Fruit fly (Drosophila melanogaster) whole organism, embryonic: ENCODE results near the gene Coq7.

Experiments used
- B-H2 ChIP-seq: fragments of 200-800 bp; sonication (Bioruptor generic); optimal IDR thresholded peaks from 2 replicates; lab custom pipeline; 2018; ENCODE audit warnings: missing biosample characterization, mild to moderate bottlenecking, missing genetic modification characterization
- CG10147 ChIP-seq: fragments of 200-800 bp; sonication (Bioruptor generic); optimal IDR thresholded peaks from 2 replicates; lab custom pipeline; 2019; ENCODE audit warnings: missing biosample characterization, mild to moderate bottlenecking, missing genetic modification characterization, moderate library complexity
- CG10366 ChIP-seq: fragments of 200-800 bp; sonication (Bioruptor generic); IDR thresholded peaks from 2 replicates; pipeline ENCODE4 v1.3.6; 2022; ENCODE audit warnings: missing biosample characterization, missing genetic modification characterization
- CG14441 ChIP-seq: fragments of 200-800 bp; sonication (Bioruptor generic); IDR thresholded peaks from 2 replicates; pipeline ENCODE4 v1.3.6; 2022; ENCODE audit warnings: missing biosample characterization, missing genetic modification characterization
- CG15479 ChIP-seq: fragments of 200-800 bp; sonication (Bioruptor generic); optimal IDR thresholded peaks from 3 replicates; lab custom pipeline; 2019; ENCODE audit warnings: missing biosample characterization, mild to moderate bottlenecking, missing genetic modification characterization, moderate library complexity
- CG17802 ChIP-seq: fragments of 200-800 bp; sonication (Bioruptor generic); optimal IDR thresholded peaks from 2 replicates; lab custom pipeline; 2018; ENCODE audit warnings: missing biosample characterization, mild to moderate bottlenecking, missing genetic modification characterization, moderate library complexity
- CG3838 ChIP-seq: fragments of 200-800 bp; sonication (Bioruptor generic); optimal IDR thresholded peaks from 3 replicates; lab custom pipeline; 2016; ENCODE audit warnings: missing biosample characterization, missing genetic modification characterization
- CG4730 ChIP-seq: fragments of 200-800 bp; sonication (Bioruptor generic); IDR thresholded peaks from 2 replicates; pipeline ENCODE4 v1.3.6; 2022; ENCODE audit warnings: missing biosample characterization, missing genetic modification characterization
- CG8089 ChIP-seq: fragments of 200-800 bp; sonication (Bioruptor generic); optimal IDR thresholded peaks from 3 replicates; lab custom pipeline; 2016; ENCODE audit warnings: missing biosample characterization, missing genetic modification characterization
- CG8478 ChIP-seq: fragments of >200 bp; optimal IDR thresholded peaks from 2 replicates; lab custom pipeline; 2018
- CG8924 ChIP-seq: fragments of 200-800 bp; optimal IDR thresholded peaks from 3 replicates; lab custom pipeline; 2019; ENCODE audit warnings: missing biosample characterization, mild to moderate bottlenecking, missing genetic modification characterization, moderate library complexity
- Dfd ChIP-seq, 2 experiments: fragments of >200 bp; optimal IDR thresholded peaks; 2 replicates each; lab custom pipeline; 2017; ENCODE audit warnings: missing biosample characterization in 2 of 2, missing genetic modification characterization in 2 of 2
- Drgx ChIP-seq: fragments of 200-800 bp; sonication (Bioruptor generic); IDR thresholded peaks from 2 replicates; pipeline ENCODE4 v1.3.6; 2022; ENCODE audit warnings: missing biosample characterization, missing genetic modification characterization
- GATAe ChIP-seq: fragments of 200-800 bp; sonication (Bioruptor generic); conservative IDR thresholded peaks from 2 replicates; pipeline ENCODE4 v1.3.6; 2022; ENCODE audit warnings: missing biosample characterization, missing genetic modification characterization
- Hand ChIP-seq: fragments of 200-800 bp; sonication (Bioruptor generic); optimal IDR thresholded peaks from 2 replicates; lab custom pipeline; 2017; ENCODE audit warnings: mild to moderate bottlenecking, missing biosample characterization, missing genetic modification reagents, missing genetic modification characterization
- HmgZ ChIP-seq: fragments of 200-800 bp; sonication (Bioruptor generic); optimal IDR thresholded peaks from 2 replicates; lab custom pipeline; 2018; ENCODE audit warnings: missing biosample characterization, mild to moderate bottlenecking, missing genetic modification characterization
- MTF-1 ChIP-seq: fragments of 200-800 bp; sonication (Bioruptor generic); optimal IDR thresholded peaks from 2 replicates; lab custom pipeline; 2018; ENCODE audit warnings: missing biosample characterization, mild to moderate bottlenecking, missing genetic modification characterization, borderline replicate concordance
- Mrtf ChIP-seq: fragments of 200-800 bp; sonication (Bioruptor generic); IDR thresholded peaks from 3 replicates; pipeline ENCODE4 v1.3.6; 2022; ENCODE audit warnings: missing biosample characterization, missing genetic modification characterization
- NfI ChIP-seq: fragments of 200-800 bp; sonication (Bioruptor generic); optimal IDR thresholded peaks from 3 replicates; lab custom pipeline; 2018; ENCODE audit warnings: missing biosample characterization, mild to moderate bottlenecking, missing genetic modification characterization, moderate library complexity
- Pdp1 ChIP-seq, 2 experiments: fragments of 200-800 bp; sonication (Bioruptor generic); optimal IDR thresholded peaks; 3 replicates each; lab custom pipeline; 2016; ENCODE audit warnings: missing biosample characterization in 2 of 2, missing genetic modification characterization in 2 of 2, mild to moderate bottlenecking in 1 of 2, moderate library complexity in 1 of 2
- Side ChIP-seq: fragments of 200-800 bp; sonication (Bioruptor generic); optimal IDR thresholded peaks from 2 replicates; lab custom pipeline; 2016; ENCODE audit warnings: missing biosample characterization, missing genetic modification characterization
- Taf1 ChIP-seq: fragments of 200-800 bp; sonication (Bioruptor generic); IDR thresholded peaks from 2 replicates; pipeline ENCODE4 v1.3.6; 2022; ENCODE audit warnings: missing biosample characterization, missing genetic modification characterization
- Trl ChIP-seq, 3 experiments: fragments of >200 bp in 2 of 3; fragments of 200-800 bp in 1 of 3; sonication (Bioruptor generic) in 1 of 3; optimal IDR thresholded peaks; 2 replicates in 1 of 3; 3 replicates in 2 of 3; lab custom pipeline; 2016 to 2017; ENCODE audit warnings: missing biosample characterization in 1 of 3, missing genetic modification characterization in 1 of 3
- al ChIP-seq: fragments of 200-800 bp; sonication (Bioruptor generic); IDR thresholded peaks from 2 replicates; pipeline ENCODE4 v1.3.6; 2022; ENCODE audit warnings: missing biosample characterization, missing genetic modification characterization
- aop ChIP-seq: fragments of 200-800 bp; sonication (Bioruptor generic); IDR thresholded peaks from 2 replicates; pipeline ENCODE4 v1.3.6; 2022; ENCODE audit warnings: missing biosample characterization, missing genetic modification characterization
- ara ChIP-seq: fragments of 200-800 bp; sonication (Bioruptor generic); IDR thresholded peaks from 2 replicates; pipeline ENCODE4 v1.3.6; 2022; ENCODE audit warnings: missing biosample characterization, missing genetic modification characterization
- az2 ChIP-seq: fragments of 200-800 bp; sonication (Bioruptor generic); optimal IDR thresholded peaks from 3 replicates; lab custom pipeline; 2016; ENCODE audit warnings: missing biosample characterization, missing genetic modification characterization
- bcd ChIP-seq: fragments of 200-800 bp; sonication (Bioruptor generic); optimal IDR thresholded peaks from 2 replicates; lab custom pipeline; 2017; ENCODE audit warnings: missing biosample characterization, mild to moderate bottlenecking, missing genetic modification characterization
- dimm ChIP-seq: fragments of 200-800 bp; sonication (Bioruptor generic); IDR thresholded peaks from 2 replicates; pipeline ENCODE4 v1.3.6; 2022; ENCODE audit warnings: missing biosample characterization, missing genetic modification characterization
- exex ChIP-seq: fragments of 200-800 bp; sonication (Bioruptor generic); optimal IDR thresholded peaks from 4 replicates; lab custom pipeline; 2018; ENCODE audit warnings: missing biosample characterization, mild to moderate bottlenecking, missing genetic modification characterization, moderate library complexity
- fd64A ChIP-seq: fragments of 200-800 bp; sonication (Bioruptor generic); optimal IDR thresholded peaks from 3 replicates; lab custom pipeline; 2018; ENCODE audit warnings: missing biosample characterization, mild to moderate bottlenecking, missing genetic modification characterization
- ftz-f1 ChIP-seq: fragments of 200-800 bp; sonication (Bioruptor generic); optimal IDR thresholded peaks from 2 replicates; lab custom pipeline; 2016; ENCODE audit warnings: missing biosample characterization, missing genetic modification characterization
- gcm2 ChIP-seq: fragments of 200-800 bp; sonication (Bioruptor generic); optimal IDR thresholded peaks from 2 replicates; lab custom pipeline; 2016; ENCODE audit warnings: missing biosample characterization, missing genetic modification characterization
- gsb ChIP-seq: fragments of 200-800 bp; sonication (Bioruptor generic); IDR thresholded peaks from 2 replicates; pipeline ENCODE4 v1.3.6; 2022; ENCODE audit warnings: missing biosample characterization, missing genetic modification characterization
- gsb-n ChIP-seq: fragments of 200-800 bp; sonication (Bioruptor generic); optimal IDR thresholded peaks from 3 replicates; lab custom pipeline; 2018; ENCODE audit warnings: missing biosample characterization, mild to moderate bottlenecking, missing genetic modification characterization
- jigr1 ChIP-seq: fragments of 200-800 bp; sonication (Bioruptor generic); IDR thresholded peaks from 3 replicates; pipeline ENCODE4 v1.3.6; 2022; ENCODE audit warnings: missing biosample characterization, missing genetic modification characterization
- kah ChIP-seq: fragments of 200-800 bp; sonication (Bioruptor generic); optimal IDR thresholded peaks from 2 replicates; lab custom pipeline; 2018; ENCODE audit warnings: missing biosample characterization, mild to moderate bottlenecking, missing genetic modification characterization
- kay ChIP-seq: fragments of 200-800 bp; sonication (Bioruptor generic); optimal IDR thresholded peaks from 2 replicates; lab custom pipeline; 2016; ENCODE audit warnings: missing biosample characterization, missing genetic modification characterization
- knrl ChIP-seq: fragments of 200-800 bp; sonication (Bioruptor generic); IDR thresholded peaks from 3 replicates; pipeline ENCODE4 v1.3.6; 2022; ENCODE audit warnings: missing biosample characterization, missing genetic modification characterization; ENCODE audit not compliant: partially characterized antibody
- lmd ChIP-seq: fragments of 200-800 bp; sonication (Bioruptor generic); IDR thresholded peaks from 2 replicates; pipeline ENCODE4 v1.3.6; 2022; ENCODE audit warnings: missing biosample characterization, missing genetic modification characterization
- mirr ChIP-seq: fragments of 200-800 bp; sonication (Bioruptor generic); optimal IDR thresholded peaks from 3 replicates; lab custom pipeline; 2018; ENCODE audit warnings: missing biosample characterization, mild to moderate bottlenecking, missing genetic modification characterization
- nau ChIP-seq: fragments of 200-800 bp; sonication (Bioruptor generic); optimal IDR thresholded peaks from 3 replicates; lab custom pipeline; 2017; ENCODE audit warnings: missing biosample characterization, mild to moderate bottlenecking, missing genetic modification characterization, missing genetic modification reagents
- sd ChIP-seq: fragments of 200-800 bp; sonication (Bioruptor generic); optimal IDR thresholded peaks from 3 replicates; lab custom pipeline; 2018; ENCODE audit warnings: missing biosample characterization, mild to moderate bottlenecking, missing genetic modification characterization, moderate library complexity
- sens-2 ChIP-seq: fragments of 200-800 bp; sonication (Bioruptor generic); IDR thresholded peaks from 2 replicates; pipeline ENCODE4 v1.3.6; 2022; ENCODE audit warnings: missing biosample characterization, missing genetic modification characterization
- sna ChIP-seq: fragments of 200-800 bp; sonication (Bioruptor generic); IDR thresholded peaks from 2 replicates; pipeline ENCODE4 v1.3.6; 2022; ENCODE audit warnings: missing biosample characterization, missing genetic modification characterization; ENCODE audit not compliant: partially characterized antibody
- sqz ChIP-seq: fragments of 200-800 bp; sonication (Bioruptor generic); optimal IDR thresholded peaks from 3 replicates; lab custom pipeline; 2018; ENCODE audit warnings: missing biosample characterization, mild to moderate bottlenecking, missing genetic modification characterization
- sug ChIP-seq: fragments of 200-800 bp; optimal IDR thresholded peaks from 2 replicates; lab custom pipeline; 2019; ENCODE audit warnings: missing biosample characterization, mild to moderate bottlenecking, missing genetic modification characterization, moderate library complexity
- tll ChIP-seq, 2 experiments: fragments of 200-800 bp in 1 of 2; fragments of >200 bp in 1 of 2; sonication (Bioruptor generic) in 1 of 2; optimal IDR thresholded peaks; 2 replicates each; lab custom pipeline; 2017 to 2019; ENCODE audit warnings: missing biosample characterization in 2 of 2, missing genetic modification characterization in 2 of 2, mild to moderate bottlenecking in 1 of 2, moderate library complexity in 1 of 2
- unc-4 ChIP-seq: fragments of 200-800 bp; sonication (Bioruptor generic); IDR thresholded peaks from 2 replicates; pipeline ENCODE4 v1.3.6; 2022; ENCODE audit warnings: missing biosample characterization, missing genetic modification characterization; ENCODE audit not compliant: partially characterized antibody
- wdn ChIP-seq: fragments of 200-800 bp; sonication (Bioruptor generic); IDR thresholded peaks from 2 replicates; pipeline ENCODE4 v1.3.6; 2022; ENCODE audit warnings: missing biosample characterization, missing genetic modification characterization

Gene Coq7

dm6 chrX:6805404-6805803 lies 34.4 kb downstream of the Coq7 start:
- TF ChIP-seq fd64A (GFP tag; lab: Kevin White, UChicago) (no peak), knrl (GFP tag; lab: Robert Waterston, UW) (no peak), al (no peak), gsb (GFP tag; lab: Robert Waterston, UW) (no peak), kay (GFP tag; lab: Kevin White, UChicago) (peak; percentile 50), gsb-n (tag; lab: Kevin White, UChicago) (no peak), unc-4 (no peak), sug (tag; lab: Kevin White, UChicago) (peak; percentile 89), sd (tag; lab: Kevin White, UChicago) (peak; percentile 98), nau (GFP tag; lab: Kevin White, UChicago) (no peak), exex (tag; lab: Kevin White, UChicago) (no peak), Taf1 (no peak), CG8089 (no peak), jigr1 (GFP tag; lab: Robert Waterston, UW) (no peak), HmgZ (tag; lab: Kevin White, UChicago) (no peak), Mrtf (GFP tag; lab: Robert Waterston, UW) (no peak), Trl (optimal IDR thresholded peaks at IDR 0.05; lab: Kevin White, UChicago) (peak; percentile 28 to 41), Trl (GFP tag; optimal IDR thresholded peaks at IDR 0.05; lab: Kevin White, UChicago) (no peak)

dm6 chrX:6813678-6814077 lies 42.7 kb downstream of the Coq7 start, which contains the start of gene iav:
Gene iav (plus strand): TSS chrX:6813978.
- TF ChIP-seq sens-2 (GFP tag; lab: Robert Waterston, UW) (no peak), MTF-1 (GFP tag; lab: Kevin White, UChicago) (no peak), Side (GFP tag; lab: Kevin White, UChicago) (no peak), az2 (GFP tag; lab: Kevin White, UChicago) (no peak), tll (GFP tag; optimal IDR thresholded peaks at IDR 0.05; lab: Kevin White, UChicago) (no peak), dimm (no peak), sna (GFP tag; lab: Robert Waterston, UW) (no peak), CG15479 (no peak), GATAe (GFP tag; lab: Robert Waterston, UW) (no peak), CG10147 (GFP tag; lab: Kevin White, UChicago) (no peak), Hand (GFP tag; lab: Kevin White, UChicago) (no peak), CG10366 (GFP tag; lab: Robert Waterston, UW) (no peak), lmd (GFP tag; lab: Robert Waterston, UW) (no peak), mirr (GFP tag; lab: Kevin White, UChicago) (no peak), CG8478 (lab: Kevin White, UChicago) (no peak), Taf1 (no peak)

dm6 chrX:6820703-6821102 lies 49.7 kb downstream of the Coq7 start, which contains the start of the genes Nf-YC and xit:
Gene Nf-YC (minus strand): TSS chrX:6820919.
Gene xit (plus strand): TSS chrX:6821016.
- TF ChIP-seq CG17802 (tag; lab: Kevin White, UChicago) (peak; percentile 92), ara (GFP tag; lab: Robert Waterston, UW) (no peak), CG4730 (GFP tag; lab: Robert Waterston, UW) (no peak), B-H2 (no peak), gcm2 (GFP tag; lab: Kevin White, UChicago) (no peak), Drgx (no peak), NfI (no peak), CG14441 (GFP tag; lab: Robert Waterston, UW) (no peak), wdn (GFP tag; lab: Robert Waterston, UW) (no peak), sqz (GFP tag; lab: Kevin White, UChicago) (no peak), CG8924 (tag; lab: Kevin White, UChicago) (peak; percentile 11), kah (no peak), dimm (no peak), aop (no peak), CG3838 (GFP tag; lab: Kevin White, UChicago) (no peak), Dfd (GFP tag; optimal IDR thresholded peaks at IDR 0.05; lab: Kevin White, UChicago) (no peak), bcd (GFP tag; lab: Kevin White, UChicago) (no peak), Pdp1 (GFP tag; optimal IDR thresholded peaks at IDR 0.05; lab: Kevin White, UChicago) (peak in 1 of 2 experiments; percentile 77), ftz-f1 (GFP tag; lab: Kevin White, UChicago) (no peak)
